Worm (Caenorhabditis elegans) whole organism, early embryonic: Measurements from ENCODE around the gene F45H10.5.

Experiments
- B0310.2 ChIP-seq: sonication (generic microtip); optimal IDR thresholded peaks from 2 replicates; lab custom pipeline; 2016; ENCODE audit warnings: mild to moderate bottlenecking, missing genetic modification characterization, missing compliant biosample characterization
- ama-1 ChIP-seq: fragments of 150-350 bp; optimal IDR thresholded peaks from 2 replicates; lab custom pipeline; 2014
- ceh-13 ChIP-seq: fragments of 200-800 bp; sonication (Bioruptor generic); optimal IDR thresholded peaks from 2 replicates; lab custom pipeline; 2018; ENCODE audit warnings: mild to moderate bottlenecking, missing genetic modification characterization, missing compliant biosample characterization
- ets-7 ChIP-seq: sonication (generic microtip); optimal IDR thresholded peaks from 2 replicates; lab custom pipeline; 2016; ENCODE audit warnings: missing genotype, missing genetic modification characterization, missing compliant biosample characterization
- flt-1 ChIP-seq: fragments of 200-800 bp; sonication (Bioruptor generic); IDR thresholded peaks from 2 replicates; pipeline ENCODE4 v1.3.6; 2022; ENCODE audit warnings: missing genetic modification characterization, missing compliant biosample characterization
- hnd-1 ChIP-seq: sonication (generic microtip); optimal IDR thresholded peaks from 2 replicates; lab custom pipeline; 2016; ENCODE audit warnings: missing genetic modification characterization, missing compliant biosample characterization
- scrt-1 ChIP-seq: fragments of 200-800 bp; sonication (Bioruptor generic); IDR thresholded peaks from 2 replicates; pipeline ENCODE4 v1.3.6; 2022; ENCODE audit warnings: missing genetic modification characterization, missing compliant biosample characterization
- sea-1 ChIP-seq: fragments of 200-800 bp; sonication (Bioruptor generic); conservative IDR thresholded peaks from 2 replicates; pipeline ENCODE4 v1.3.6; 2022; ENCODE audit warnings: missing genetic modification characterization, missing compliant biosample characterization
- tbx-37 ChIP-seq: fragments of 200-800 bp; sonication (Bioruptor generic); conservative IDR thresholded peaks from 2 replicates; pipeline ENCODE4 v1.3.6; 2022; ENCODE audit warnings: missing genetic modification reagents, missing genetic modification characterization, missing compliant biosample characterization

DNA sequence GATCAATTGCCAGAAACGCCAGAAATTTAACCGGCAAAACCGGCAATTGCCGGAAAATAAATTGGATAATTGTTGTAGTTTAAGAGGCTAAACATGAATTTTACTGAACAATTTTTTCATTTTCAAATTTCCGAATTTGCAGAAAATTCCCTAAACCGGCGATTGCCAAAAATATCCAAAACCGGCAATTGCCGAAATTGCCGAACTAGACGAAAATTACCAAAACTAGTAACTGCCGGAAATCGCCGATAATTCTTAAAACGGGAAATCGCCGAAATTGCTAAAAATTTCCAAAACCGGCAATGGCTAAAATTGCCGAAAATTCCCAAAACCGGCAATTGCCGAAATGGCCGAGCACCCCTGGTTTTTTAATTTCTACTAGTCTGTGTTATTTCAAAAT is 22.3 kb upstream of the F45H10.5 start:
- no peak for TF ChIP-seq sea-1 (GFP tag; lab: Robert Waterston, UW)
- TF ChIP-seq tbx-37 = no peak
- TF ChIP-seq ets-7 = no peak
- no peak for TF ChIP-seq flt-1 (GFP tag; lab: Robert Waterston, UW)
- no peak for TF ChIP-seq B0310.2 (tag; lab: Kevin White, UChicago)
- no peak for TF ChIP-seq hnd-1
- TF ChIP-seq ama-1 (lab: Kevin White, UChicago) = no peak
- no peak for TF ChIP-seq scrt-1 (GFP tag; lab: Robert Waterston, UW)
- no peak for TF ChIP-seq ceh-13 (GFP tag; lab: Kevin White, UChicago)
